Worm (Caenorhabditis elegans): Measurements from ENCODE around the gene VC5.2.

DNA sequence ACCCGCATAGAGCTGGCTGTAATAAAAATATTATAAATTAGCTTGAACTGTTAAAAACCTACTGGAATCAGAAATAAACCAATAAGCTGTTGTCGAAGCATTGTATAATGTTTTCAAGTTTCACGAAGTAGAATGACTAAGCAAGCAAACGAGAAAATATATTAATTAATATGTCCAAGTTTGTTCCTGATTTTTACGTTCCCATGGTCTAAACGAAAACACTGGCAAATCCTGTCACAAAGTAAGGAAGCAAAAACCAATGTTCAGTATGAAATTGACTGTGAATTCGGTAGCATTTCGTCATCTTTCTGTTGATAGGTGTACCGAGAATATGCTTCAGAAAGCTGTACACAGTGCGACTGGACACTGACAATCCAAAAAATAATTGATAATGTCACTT lies 34.4 kb downstream of the VC5.2 start, which contains the start of gene srx-34:
- no peak for TF ChIP-seq elt-2 (tag; optimal IDR thresholded peaks at IDR 0.05)
- no peak for TF ChIP-seq ref-2 (tag; optimal IDR thresholded peaks at IDR 0.05)
